Worm (Caenorhabditis elegans) whole organism, L1 larva: ENCODE results near the gene scl-26.
A peak's percentile ranks its signal among the peaks of the same experiment; 100 is the strongest.

ENCODE experiments used
- dsc-1 ChIP-seq: sonication (generic microtip); optimal IDR thresholded peaks from 2 replicates; lab custom pipeline; 2016; ENCODE audit warnings: mild to moderate bottlenecking, missing genetic modification characterization, missing compliant biosample characterization
- efl-1 ChIP-seq, 4 experiments: fragments of 150-350 bp; optimal IDR thresholded peaks in 3 of 4; peaks in 1 of 4; 1 replicate in 1 of 4; 2 replicates in 3 of 4; lab custom pipeline; 2014; ENCODE audit warnings: missing biosample characterization in 2 of 4, missing genetic modification characterization in 2 of 4, missing genetic modification reagents in 2 of 4
- fkh-4 ChIP-seq: sonication (generic microtip); optimal IDR thresholded peaks from 2 replicates; lab custom pipeline; 2016; ENCODE audit warnings: missing compliant biosample characterization, missing genetic modification characterization, borderline replicate concordance
- hlh-4 ChIP-seq: sonication (generic microtip); optimal IDR thresholded peaks from 2 replicates; lab custom pipeline; 2016; ENCODE audit warnings: mild to moderate bottlenecking, missing genetic modification characterization, missing compliant biosample characterization
- lin-13 ChIP-seq: fragments of 150-350 bp; optimal IDR thresholded peaks from 2 replicates; lab custom pipeline; 2014; ENCODE audit warnings: missing biosample characterization, missing genetic modification reagents, missing genetic modification characterization
- mab-9 ChIP-seq: fragments of 200-800 bp; sonication (Bioruptor generic); IDR thresholded peaks from 2 replicates; pipeline ENCODE4 v1.3.6; 2022; ENCODE audit warnings: missing genetic modification reagents, missing genetic modification characterization, missing compliant biosample characterization
- nhr-71 ChIP-seq: sonication (generic microtip); optimal IDR thresholded peaks from 2 replicates; lab custom pipeline; 2016; ENCODE audit warnings: mild to moderate bottlenecking, missing genetic modification characterization, moderate library complexity, missing compliant biosample characterization
- nhr-90 ChIP-seq: sonication (generic microtip); optimal IDR thresholded peaks from 2 replicates; lab custom pipeline; 2016; ENCODE audit warnings: mild to moderate bottlenecking, missing genetic modification characterization, missing compliant biosample characterization; ENCODE audit not compliant: poor library complexity
- pax-3 ChIP-seq: fragments of 200-800 bp; sonication (Bioruptor generic); optimal IDR thresholded peaks from 2 replicates; lab custom pipeline; 2018; ENCODE audit warnings: mild to moderate bottlenecking, missing genetic modification characterization, moderate library complexity, missing compliant biosample characterization
- ztf-11 ChIP-seq, 2 experiments: sonication (generic microtip); optimal IDR thresholded peaks; 2 replicates each; lab custom pipeline; 2016 to 2017; ENCODE audit warnings: missing genetic modification characterization in 2 of 2, missing biosample characterization in 1 of 2, missing compliant biosample characterization in 1 of 2

Gene scl-26

DNA sequence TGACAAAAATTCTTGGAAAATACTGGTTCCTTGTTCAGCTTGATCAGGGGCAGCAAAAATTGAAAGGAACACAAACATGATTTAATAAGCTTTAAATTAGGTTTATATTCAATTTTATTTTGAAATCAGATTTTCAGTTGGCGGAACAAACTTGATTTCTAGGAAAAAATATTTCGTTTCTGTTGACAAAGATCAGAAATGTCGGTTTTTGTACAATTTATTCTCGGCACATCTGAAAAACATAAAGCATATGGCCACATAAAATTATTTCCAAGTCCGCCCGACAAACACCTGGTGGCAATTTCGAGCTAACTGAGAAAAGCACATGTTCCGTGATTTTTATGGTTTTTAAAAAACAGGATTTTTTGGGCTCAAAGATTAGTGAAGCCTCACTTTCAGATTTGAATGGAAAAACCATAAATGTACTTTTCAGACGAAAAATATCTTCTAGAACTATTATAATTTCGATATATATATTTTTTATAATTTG is 47.4 kb downstream of the scl-26 start, which contains the start of gene ttr-10:
TSS of gene ttr-10 (minus strand) at position 51 of the 490 bp plus-strand sequence.
- TF ChIP-seq lin-13 (GFP tag; lab: Kevin White, UChicago) (no peak), dsc-1 (peak; percentile 94), nhr-71 (peak; percentile 8), ztf-11 (tag; optimal IDR thresholded peaks at IDR 0.05; lab: Kevin White, UChicago) (no peak), fkh-4 (tag; lab: Kevin White, UChicago) (peak; percentile 84), nhr-90 (tag; lab: Kevin White, UChicago) (no peak), pax-3 (no peak), efl-1 (optimal IDR thresholded peaks at IDR 0.05; lab: Kevin White, UChicago) (no peak), efl-1 (GFP tag; optimal IDR thresholded peaks at IDR 0.05 in 1 of 2; lab: Kevin White, UChicago) (no peak), mab-9 (GFP tag; lab: Robert Waterston, UW) (no peak), hlh-4 (peak; percentile 44)

DNA sequence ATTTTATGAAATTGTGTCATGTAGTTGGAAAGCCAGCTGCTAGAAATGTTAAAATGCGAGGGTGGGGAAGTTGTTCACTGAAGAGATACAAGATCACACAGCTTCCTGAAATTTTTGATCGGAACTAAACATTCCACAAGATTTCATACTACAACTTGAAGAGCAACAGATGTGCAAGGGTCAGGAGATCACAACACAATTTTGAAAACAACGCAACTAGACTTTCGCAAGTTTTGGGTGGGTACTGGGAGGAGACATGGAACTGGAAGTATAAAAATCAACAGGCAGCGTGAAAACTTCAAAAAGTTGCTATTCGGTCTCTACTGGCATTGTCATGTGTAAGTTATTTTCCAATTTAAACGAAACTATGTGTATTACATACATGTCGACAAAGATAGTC is 49.5 kb downstream of the scl-26 start, which contains the start of gene F19F10.3:
TSS of gene F19F10.3 (plus strand) at position 301 of the 400 bp plus-strand sequence.
- TF ChIP-seq efl-1 (optimal IDR thresholded peaks at IDR 0.05; lab: Kevin White, UChicago) (no peak), efl-1 (GFP tag; optimal IDR thresholded peaks at IDR 0.05 in 1 of 2; lab: Kevin White, UChicago) (no peak), dsc-1 (peak; percentile 23)
- TF ChIP-seq, all 84 proteins: peak for 1
